Fruit fly (Drosophila melanogaster) whole organism, wandering third instar larva: ENCODE data around the gene CG4629.

ENCODE experiments used
- CG32264 ChIP-seq: fragments of 200-800 bp; sonication (Bioruptor generic); optimal IDR thresholded peaks from 2 replicates; lab custom pipeline; 2016; ENCODE audit warnings: missing biosample characterization, missing genetic modification characterization
- CrebA ChIP-seq: fragments of 200-800 bp; sonication (Bioruptor generic); optimal IDR thresholded peaks from 2 replicates; lab custom pipeline; 2016; ENCODE audit warnings: missing biosample characterization, mild to moderate bottlenecking, missing genetic modification characterization, borderline replicate concordance
- Dfd ChIP-seq: fragments of >200 bp; optimal IDR thresholded peaks from 2 replicates; lab custom pipeline; 2017; ENCODE audit warnings: missing biosample characterization, missing genetic modification characterization
- Hnf4 ChIP-seq: fragments of 200-800 bp; sonication (Bioruptor generic); optimal IDR thresholded peaks from 2 replicates; lab custom pipeline; 2016; ENCODE audit warnings: missing biosample characterization, mild to moderate bottlenecking, missing genetic modification characterization
- Hr78 ChIP-seq: fragments of >200 bp; optimal IDR thresholded peaks from 2 replicates; lab custom pipeline; 2017; ENCODE audit warnings: missing biosample characterization, missing genetic modification characterization
- Jra ChIP-seq: sonication (Bioruptor generic); optimal IDR thresholded peaks from 2 replicates; lab custom pipeline; 2016; ENCODE audit warnings: missing biosample characterization, missing genetic modification characterization
- OdsH ChIP-seq: fragments of 200-800 bp; sonication (Bioruptor generic); optimal IDR thresholded peaks from 2 replicates; lab custom pipeline; 2016; ENCODE audit warnings: missing biosample characterization, mild to moderate bottlenecking, missing genetic modification characterization
- Sp1 ChIP-seq: fragments of 200-800 bp; sonication (Bioruptor generic); optimal IDR thresholded peaks from 3 replicates; lab custom pipeline; 2019; ENCODE audit warnings: missing biosample characterization, mild to moderate bottlenecking, missing genetic modification characterization, moderate library complexity
- foxo ChIP-seq, 2 experiments: fragments of 200-800 bp; sonication (Bioruptor generic); optimal IDR thresholded peaks; 2 replicates in 1 of 2; 3 replicates in 1 of 2; lab custom pipeline; 2016 to 2017; ENCODE audit warnings: missing biosample characterization in 2 of 2, missing genetic modification characterization in 2 of 2
- fru ChIP-seq: fragments of 200-800 bp; sonication (Bioruptor generic); optimal IDR thresholded peaks from 3 replicates; lab custom pipeline; 2016; ENCODE audit warnings: missing biosample characterization, mild to moderate bottlenecking, missing genetic modification characterization
- h ChIP-seq: fragments of 200-800 bp; sonication (Bioruptor generic); optimal IDR thresholded peaks from 3 replicates; lab custom pipeline; 2016; ENCODE audit warnings: missing biosample characterization, mild to moderate bottlenecking, missing genetic modification characterization
- lola ChIP-seq: fragments of >200 bp; optimal IDR thresholded peaks from 2 replicates; lab custom pipeline; 2017; ENCODE audit warnings: missing biosample characterization, missing genetic modification characterization
- pan ChIP-seq: fragments of >200 bp; optimal IDR thresholded peaks from 2 replicates; lab custom pipeline; 2017

- TF ChIP-seq Hr78 (GFP tag; lab: Kevin White, UChicago) = no peak
- TF ChIP-seq OdsH (GFP tag; lab: Kevin White, UChicago) = no peak
- TF ChIP-seq lola (GFP tag; lab: Kevin White, UChicago) = no peak
- TF ChIP-seq Hnf4 (GFP tag; lab: Kevin White, UChicago) = no peak
- TF ChIP-seq Dfd (GFP tag; lab: Kevin White, UChicago) = no peak
- no peak for TF ChIP-seq CG32264 (GFP tag; lab: Kevin White, UChicago)
- TF ChIP-seq h = no peak
- no peak for TF ChIP-seq foxo (GFP tag; optimal IDR thresholded peaks at IDR 0.05; lab: Kevin White, UChicago)
- no peak for TF ChIP-seq Sp1 (GFP tag; lab: Kevin White, UChicago)
- no peak for TF ChIP-seq CrebA (GFP tag; lab: Kevin White, UChicago)
- no peak for TF ChIP-seq fru (GFP tag; lab: Kevin White, UChicago)
- no peak for TF ChIP-seq pan (lab: Kevin White, UChicago)
- no peak for TF ChIP-seq Jra (GFP tag; lab: Kevin White, UChicago)
Observed at dm6 chr2L:1134011-1134743, 31.9 kb upstream of the CG4629 start, which contains the start of the genes Iris and CG4577.
